Worm (Caenorhabditis elegans) whole organism, young adult: ENCODE data around the gene toca-1.
"Not testable (repeated sequence)": the region's sequence is repeated elsewhere in the genome, so short reads cannot be mapped to it uniquely, and the experiment has no call there.

ENCODE experiments used
- B0336.3 ChIP-seq: fragments of 200-800 bp; sonication (Bioruptor generic); IDR thresholded peaks from 2 replicates; pipeline ENCODE4 v1.3.6; 2022; ENCODE audit warnings: missing genetic modification characterization, missing compliant biosample characterization
- F22D6.2 ChIP-seq: sonication (generic microtip); optimal IDR thresholded peaks from 2 replicates; lab custom pipeline; 2016; ENCODE audit warnings: mild to moderate bottlenecking, missing genetic modification characterization, missing compliant biosample characterization
- F23B12.7 ChIP-seq: sonication (generic microtip); optimal IDR thresholded peaks from 2 replicates; lab custom pipeline; 2017; ENCODE audit warnings: missing genetic modification characterization, mild to moderate bottlenecking, missing compliant biosample characterization, antibody characterized with exemption, moderate library complexity; ENCODE audit not compliant: insufficient read depth
- F33H1.4 ChIP-seq: fragments of 200-800 bp; sonication (Bioruptor generic); IDR thresholded peaks from 2 replicates; pipeline ENCODE4 v1.3.6; 2022; ENCODE audit warnings: missing genetic modification reagents, missing genetic modification characterization, missing compliant biosample characterization
- Y53F4B.3 ChIP-seq: fragments of 200-800 bp; sonication (Bioruptor generic); IDR thresholded peaks from 2 replicates; pipeline ENCODE4 v1.3.6; 2022; ENCODE audit warnings: missing genetic modification reagents, missing genetic modification characterization, missing compliant biosample characterization
- Y53G8AR.9 ChIP-seq: fragments of 200-800 bp; sonication (Bioruptor generic); conservative IDR thresholded peaks from 2 replicates; pipeline ENCODE4 v1.3.6; 2022; ENCODE audit warnings: missing genetic modification reagents, missing genetic modification characterization, missing compliant biosample characterization
- Y67H2A.10 ChIP-seq: fragments of 200-800 bp; sonication (Bioruptor generic); conservative IDR thresholded peaks from 2 replicates; pipeline ENCODE4 v1.3.6; 2022; ENCODE audit warnings: missing genetic modification reagents, missing genetic modification characterization, missing compliant biosample characterization
- ZK185.1 ChIP-seq: sonication (generic microtip); optimal IDR thresholded peaks from 2 replicates; lab custom pipeline; 2016; ENCODE audit warnings: mild to moderate bottlenecking, missing genetic modification characterization, missing compliant biosample characterization; ENCODE audit not compliant: poor library complexity, severe bottlenecking
- aptf-3 ChIP-seq: fragments of 200-800 bp; sonication (Bioruptor generic); IDR thresholded peaks from 2 replicates; pipeline ENCODE4 v1.3.6; 2022; ENCODE audit warnings: missing genetic modification characterization, missing compliant biosample characterization
- atf-7 ChIP-seq: sonication (generic microtip); optimal IDR thresholded peaks from 2 replicates; lab custom pipeline; 2017; ENCODE audit warnings: mild to moderate bottlenecking, missing genetic modification characterization, missing compliant biosample characterization
- attf-5 ChIP-seq: fragments of 200-800 bp; sonication (Bioruptor generic); optimal IDR thresholded peaks from 2 replicates; lab custom pipeline; 2018; ENCODE audit warnings: mild to moderate bottlenecking, missing genetic modification characterization, missing compliant biosample characterization
- bed-2 ChIP-seq: fragments of 200-800 bp; sonication (Bioruptor generic); IDR thresholded peaks from 2 replicates; pipeline ENCODE4 v1.3.6; 2022; ENCODE audit warnings: missing genetic modification reagents, missing genetic modification characterization, missing compliant biosample characterization
- cebp-1 ChIP-seq, 2 experiments: fragments of 200-800 bp in 1 of 2; sonication (Bioruptor generic) in 1 of 2; sonication (generic microtip) in 1 of 2; IDR thresholded peaks in 1 of 2; optimal IDR thresholded peaks in 1 of 2; 2 replicates each; pipeline versions ENCODE4 v1.3.6 to Lab custom; 2017 to 2022; ENCODE audit warnings: missing compliant biosample characterization in 2 of 2, missing genetic modification characterization in 2 of 2, mild to moderate bottlenecking in 1 of 2, missing genetic modification reagents in 1 of 2, moderate library complexity in 1 of 2
- cebp-2 ChIP-seq: fragments of 200-800 bp; sonication (Bioruptor generic); IDR thresholded peaks from 2 replicates; pipeline ENCODE4 v1.3.6; 2022; ENCODE audit warnings: missing genetic modification characterization, missing compliant biosample characterization
- ceh-58 ChIP-seq: fragments of 200-800 bp; sonication (Bioruptor generic); IDR thresholded peaks from 2 replicates; pipeline ENCODE4 v1.3.6; 2022; ENCODE audit warnings: missing genetic modification characterization, missing compliant biosample characterization
- chd-7 ChIP-seq: sonication (generic microtip); optimal IDR thresholded peaks from 2 replicates; lab custom pipeline; 2016; ENCODE audit warnings: mild to moderate bottlenecking, missing genetic modification characterization, moderate library complexity, missing compliant biosample characterization
- dox-1 ChIP-seq: fragments of 200-800 bp; sonication (Bioruptor generic); IDR thresholded peaks from 2 replicates; pipeline ENCODE4 v1.3.6; 2022; ENCODE audit warnings: missing genetic modification reagents, missing genetic modification characterization, missing compliant biosample characterization
- dpl-1 ChIP-seq: fragments of 150-350 bp; optimal IDR thresholded peaks from 2 replicates; lab custom pipeline; 2014; ENCODE audit warnings: missing biosample characterization, missing genetic modification reagents, missing genetic modification characterization
- efl-1 ChIP-seq: fragments of 150-350 bp; optimal IDR thresholded peaks from 2 replicates; lab custom pipeline; 2014; ENCODE audit warnings: missing biosample characterization, missing genetic modification reagents, missing genetic modification characterization
- egrh-3 ChIP-seq: fragments of 200-800 bp; sonication (Bioruptor generic); IDR thresholded peaks from 2 replicates; pipeline ENCODE4 v1.3.6; 2022; ENCODE audit warnings: missing genetic modification reagents, missing genetic modification characterization, missing compliant biosample characterization
- ekl-4 ChIP-seq: fragments of 200-800 bp; sonication (Bioruptor generic); IDR thresholded peaks from 2 replicates; pipeline ENCODE4 v1.3.6; 2022; ENCODE audit warnings: missing genetic modification reagents, missing genetic modification characterization, missing compliant biosample characterization
- fkh-3 ChIP-seq: sonication (generic microtip); optimal IDR thresholded peaks from 2 replicates; lab custom pipeline; 2016; ENCODE audit warnings: mild to moderate bottlenecking, missing genetic modification characterization, missing compliant biosample characterization
- lin-26 ChIP-seq: fragments of 200-800 bp; sonication (Bioruptor generic); IDR thresholded peaks from 2 replicates; pipeline ENCODE4 v1.3.6; 2022; ENCODE audit warnings: missing genetic modification reagents, missing genetic modification characterization, missing compliant biosample characterization
- lir-1 ChIP-seq: fragments of 200-800 bp; sonication (Bioruptor generic); conservative IDR thresholded peaks from 2 replicates; pipeline ENCODE4 v1.3.6; 2022; ENCODE audit warnings: missing genetic modification reagents, missing genetic modification characterization, missing compliant biosample characterization
- madf-6 ChIP-seq: fragments of 200-800 bp; sonication (Bioruptor generic); IDR thresholded peaks from 2 replicates; pipeline ENCODE4 v1.3.6; 2022; ENCODE audit warnings: missing genetic modification reagents, missing genetic modification characterization, missing compliant biosample characterization
- mcd-1 ChIP-seq: fragments of 200-800 bp; sonication (Bioruptor generic); IDR thresholded peaks from 2 replicates; pipeline ENCODE4 v1.3.6; 2022; ENCODE audit warnings: missing genetic modification reagents, missing genetic modification characterization, missing compliant biosample characterization
- mxl-1 ChIP-seq: sonication (generic microtip); optimal IDR thresholded peaks from 2 replicates; lab custom pipeline; 2016; ENCODE audit warnings: missing genetic modification characterization, missing compliant biosample characterization
- nfyb-1 ChIP-seq: fragments of 200-800 bp; sonication (Bioruptor generic); IDR thresholded peaks from 2 replicates; pipeline ENCODE4 v1.3.6; 2022; ENCODE audit warnings: missing genetic modification reagents, missing genetic modification characterization, missing compliant biosample characterization
- nhr-80 ChIP-seq: sonication (generic microtip); optimal IDR thresholded peaks from 2 replicates; lab custom pipeline; 2016; ENCODE audit warnings: missing genetic modification characterization, missing compliant biosample characterization
- rcor-1 ChIP-seq: fragments of 200-800 bp; sonication (Bioruptor generic); IDR thresholded peaks from 2 replicates; pipeline ENCODE4 v1.3.6; 2022; ENCODE audit warnings: missing genetic modification reagents, missing genetic modification characterization, missing compliant biosample characterization
- snpc-1.3 ChIP-seq: sonication (generic microtip); optimal IDR thresholded peaks from 2 replicates; lab custom pipeline; 2017; ENCODE audit warnings: missing genetic modification characterization, mild to moderate bottlenecking, missing compliant biosample characterization, antibody characterized with exemption, moderate library complexity, missing genotype, missing genetic modification reagents; ENCODE audit not compliant: insufficient read depth
- snpc-3.4 ChIP-seq: sonication (generic microtip); optimal IDR thresholded peaks from 2 replicates; lab custom pipeline; 2017; ENCODE audit warnings: missing genetic modification characterization, mild to moderate bottlenecking, missing compliant biosample characterization, antibody characterized with exemption, moderate library complexity, missing genotype, missing genetic modification reagents
- snpc-4 ChIP-seq, 5 experiments: fragments of 150-350 bp in 1 of 5; sonication (generic microtip) in 4 of 5; optimal IDR thresholded peaks; 2 replicates each; lab custom pipeline; 2014 to 2018; ENCODE audit warnings: missing genetic modification characterization in 5 of 5, missing biosample characterization in 3 of 5, antibody characterized with exemption in 2 of 5, mild to moderate bottlenecking in 2 of 5, missing compliant biosample characterization in 2 of 5, missing genotype in 2 of 5, moderate library complexity in 2 of 5, missing genetic modification reagents in 1 of 5
- somi-1 ChIP-seq: fragments of 200-800 bp; sonication (Bioruptor generic); optimal IDR thresholded peaks from 2 replicates; lab custom pipeline; 2018; ENCODE audit warnings: mild to moderate bottlenecking, missing genetic modification characterization, missing compliant biosample characterization
- tlf-1 ChIP-seq: fragments of 200-800 bp; sonication (Bioruptor generic); optimal IDR thresholded peaks from 2 replicates; lab custom pipeline; 2018; ENCODE audit warnings: mild to moderate bottlenecking, missing genetic modification characterization, missing compliant biosample characterization
- unc-130 ChIP-seq: sonication (generic microtip); optimal IDR thresholded peaks from 2 replicates; lab custom pipeline; 2016; ENCODE audit warnings: missing genetic modification reagents, missing genetic modification characterization, missing compliant biosample characterization
- xnd-1 ChIP-seq: sonication (generic microtip); optimal IDR thresholded peaks from 2 replicates; lab custom pipeline; 2016; ENCODE audit warnings: missing genotype, missing genetic modification reagents, missing genetic modification characterization, missing compliant biosample characterization
- zfh-2 ChIP-seq: fragments of 200-800 bp; sonication (Bioruptor generic); conservative IDR thresholded peaks from 2 replicates; pipeline ENCODE4 v1.3.6; 2022; ENCODE audit warnings: missing genetic modification reagents, missing genetic modification characterization, missing compliant biosample characterization

toca-1 gene

ce11 chrX:1512307-1512706 is 9.0 kb downstream of the toca-1 start:
- TF ChIP-seq Y53G8AR.9 (GFP tag; lab: Robert Waterston, UW) = 0 out of 2 replicates have a peak, but pooled peaks have one; percentile 25
- no peak for TF ChIP-seq mxl-1 (tag; lab: Kevin White, UChicago)
- TF ChIP-seq efl-1 (GFP tag; lab: Kevin White, UChicago) = no peak
- peak; percentile 88 for TF ChIP-seq zfh-2 (GFP tag; lab: Robert Waterston, UW)
- TF ChIP-seq egrh-3 = peak; percentile 49; the same call in 1 of the 2 replicates

- not testable (repeated sequence) for TF ChIP-seq snpc-4 (GFP tag; optimal IDR thresholded peaks at IDR 0.05; lab: Kevin White, UChicago)
- TF ChIP-seq snpc-4 (tag; optimal IDR thresholded peaks at IDR 0.05; lab: Kevin White, UChicago) (peak in 1 of 4 experiments; percentile 60), madf-6 (GFP tag; lab: Robert Waterston, UW) (0 out of 2 replicates have a peak, but pooled peaks have one; percentile 6), egrh-3 (peak; percentile 63; the same call in 1 of the 2 replicates), dox-1 (GFP tag; lab: Robert Waterston, UW) (0 out of 2 replicates have a peak, but pooled peaks have one; percentile 13), zfh-2 (GFP tag; lab: Robert Waterston, UW) (peak; percentile 76)
Observed at ce11 chrX:1508910-1509309, 12.4 kb downstream of the toca-1 start.

ce11 chrX:1508507-1508906 is 12.8 kb downstream of the toca-1 start:
- 0 out of 2 replicates have a peak, but pooled peaks have one; percentile 16 for TF ChIP-seq B0336.3 (GFP tag; lab: Robert Waterston, UW)
- TF ChIP-seq lin-26 = peak; percentile 62; the same call in 1 of the 2 replicates

- TF ChIP-seq bed-2 (no peak), zfh-2 (GFP tag; lab: Robert Waterston, UW) (0 out of 2 replicates have a peak, but pooled peaks have one; percentile 16), attf-5 (GFP tag; lab: Kevin White, UChicago) (peak; percentile 35), xnd-1 (no peak), ceh-58 (GFP tag; lab: Robert Waterston, UW) (no peak), rcor-1 (GFP tag; lab: Robert Waterston, UW) (no peak; the same call in 1 of the 2 replicates), chd-7 (tag; lab: Kevin White, UChicago) (peak; percentile 44), ZK185.1 (tag; lab: Kevin White, UChicago) (no peak), Y67H2A.10 (GFP tag; lab: Robert Waterston, UW) (0 out of 2 replicates have a peak, but pooled peaks have one; percentile 7), dpl-1 (no peak), F23B12.7 (tag; lab: Kevin White, UChicago) (peak; percentile 56), nfyb-1 (peak; percentile 50; the same call in 1 of the 2 replicates), Y53F4B.3 (GFP tag; lab: Robert Waterston, UW) (no peak), F22D6.2 (peak; percentile 68), cebp-2 (GFP tag; lab: Robert Waterston, UW) (no peak), fkh-3 (tag; lab: Kevin White, UChicago) (no peak), nhr-80 (tag; lab: Kevin White, UChicago) (peak; percentile 46), Y53G8AR.9 (GFP tag; lab: Robert Waterston, UW) (peak; percentile 64), F33H1.4 (GFP tag; lab: Robert Waterston, UW) (no peak), tlf-1 (GFP tag; lab: Kevin White, UChicago) (peak; percentile 74), cebp-1 (GFP tag; IDR thresholded peaks at IDR 0.05; lab: Robert Waterston, UW) (no peak; the same call in 1 of the 2 replicates), cebp-1 (tag; optimal IDR thresholded peaks at IDR 0.05; lab: Kevin White, UChicago) (peak; percentile 62), unc-130 (GFP tag; lab: Kevin White, UChicago) (no peak), snpc-1.3 (no peak), egrh-3 (peak; percentile 60), aptf-3 (GFP tag; lab: Robert Waterston, UW) (0 out of 2 replicates have a peak, but pooled peaks have one; percentile 43), snpc-3.4 (tag; lab: Kevin White, UChicago) (no peak), atf-7 (peak; percentile 58), somi-1 (GFP tag; lab: Kevin White, UChicago) (peak; percentile 89), lir-1 (GFP tag; lab: Robert Waterston, UW) (peak; percentile 47; the same call in 1 of the 2 replicates), efl-1 (GFP tag; lab: Kevin White, UChicago) (no peak), ekl-4 (GFP tag; lab: Robert Waterston, UW) (peak; percentile 77), snpc-4 (GFP tag; optimal IDR thresholded peaks at IDR 0.05; lab: Kevin White, UChicago) (no peak), snpc-4 (tag; optimal IDR thresholded peaks at IDR 0.05; lab: Kevin White, UChicago) (peak in 1 of 4 experiments; percentile 16), mcd-1 (GFP tag; lab: Robert Waterston, UW) (peak; percentile 5; the same call in 1 of the 2 replicates)
Observed at ce11 chrX:1504529-1505080, 16.7 kb downstream of the toca-1 start.
